Fruit fly (Drosophila melanogaster): ENCODE measurements around the gene Pdss2.

Gene Pdss2

dm6 chr3L:21027657-21028255 lies at the start of gene Pdss2:
TSS of gene Pdss2 (plus strand) at chr3L:21027915.
- TF ChIP-seq Jarid2 (GFP tag; optimal IDR thresholded peaks at IDR 0.05) (no peak), her (GFP tag; optimal IDR thresholded peaks at IDR 0.05) (peak; percentile 52), Bdp1 (GFP tag; optimal IDR thresholded peaks at IDR 0.05) (peak; percentile 41), CG7357 (GFP tag; IDR thresholded peaks at IDR 0.05) (peak; percentile 61; the same call in 1 of the 3 replicates), CG6813 (GFP tag; optimal IDR thresholded peaks at IDR 0.05) (no peak), wdn (GFP tag; IDR thresholded peaks at IDR 0.05) (peak; percentile 63; the same call in 1 of the 2 replicates), ind (GFP tag; optimal IDR thresholded peaks at IDR 0.05) (peak; percentile 79), rib (GFP tag; IDR thresholded peaks at IDR 0.05) (peak; percentile 93), CG6854 (GFP tag; optimal IDR thresholded peaks at IDR 0.05) (no peak), Deaf1 (tag; optimal IDR thresholded peaks at IDR 0.05) (peak; percentile 31), sisA (GFP tag; IDR thresholded peaks at IDR 0.05) (peak; percentile 80), pum (GFP tag; optimal IDR thresholded peaks at IDR 0.05) (peak; percentile 66), salm (tag; optimal IDR thresholded peaks at IDR 0.05) (no peak), Mrtf (GFP tag; IDR thresholded peaks at IDR 0.05) (no peak; the same call in 2 of the 3 replicates), E2f2 (GFP tag; IDR thresholded peaks at IDR 0.05) (peak; percentile 57), Tbp (GFP tag; optimal IDR thresholded peaks at IDR 0.05) (no peak), eyg (GFP tag; optimal IDR thresholded peaks at IDR 0.05) (no peak), jing (GFP tag; optimal IDR thresholded peaks at IDR 0.05) (no peak), ci (GFP tag; IDR thresholded peaks at IDR 0.05) (peak; percentile 85), btn (GFP tag; optimal IDR thresholded peaks at IDR 0.05) (peak; percentile 25), Elba2 (GFP tag; optimal IDR thresholded peaks at IDR 0.05) (no peak), CG7928 (GFP tag; optimal IDR thresholded peaks at IDR 0.05) (peak; percentile 32), tna (GFP tag; IDR thresholded peaks at IDR 0.05; ENCODE audit: partially characterized antibody) (peak; percentile 35; the same call in 1 of the 2 replicates), Side (GFP tag; optimal IDR thresholded peaks at IDR 0.05) (peak; percentile 57), trem (tag; optimal IDR thresholded peaks at IDR 0.05) (peak; percentile 75), CG6689 (GFP tag; IDR thresholded peaks at IDR 0.05) (peak; percentile 70), HLHmδ (GFP tag; optimal IDR thresholded peaks at IDR 0.05) (peak; percentile 77), Med (GFP tag) (peak; percentile 95), ash1 (GFP tag; optimal IDR thresholded peaks at IDR 0.05) (peak; percentile 42), CG18476 (GFP tag; optimal IDR thresholded peaks at IDR 0.05) (peak; percentile 18), fd3F (GFP tag; optimal IDR thresholded peaks at IDR 0.05) (peak; percentile 61), CG8290 (GFP tag; optimal IDR thresholded peaks at IDR 0.05) (peak; percentile 52), CG8290 (tag; optimal IDR thresholded peaks at IDR 0.05) (peak in 1 of 2 experiments; percentile 80), en (GFP tag; optimal IDR thresholded peaks at IDR 0.05) (no peak), CG34422 (GFP tag; IDR thresholded peaks at IDR 0.05) (peak; percentile 87), grn (GFP tag; optimal IDR thresholded peaks at IDR 0.05) (no peak), cad (GFP tag; optimal IDR thresholded peaks at IDR 0.05) (no peak), CG17612 (GFP tag; IDR thresholded peaks at IDR 0.05) (peak; percentile 50; the same call in 1 of the 2 replicates), corto (GFP tag; optimal IDR thresholded peaks at IDR 0.05) (no peak), CG10274 (GFP tag; optimal IDR thresholded peaks at IDR 0.05) (peak; percentile 14), Gug (GFP tag; IDR thresholded peaks at IDR 0.05) (peak; percentile 84), Kr (GFP tag; optimal IDR thresholded peaks at IDR 0.05) (no peak), dysf (GFP tag; IDR thresholded peaks at IDR 0.05) (peak; percentile 78), cwo (GFP tag; optimal IDR thresholded peaks at IDR 0.05) (peak; percentile 32), E2f1 (GFP tag; IDR thresholded peaks at IDR 0.05) (peak; percentile 75), CG17802 (tag; optimal IDR thresholded peaks at IDR 0.05) (peak; percentile 42), CkIIα-i1 (GFP tag; IDR thresholded peaks at IDR 0.05) (no peak), CG10321 (GFP tag; IDR thresholded peaks at IDR 0.05) (no peak), CG4617 (GFP tag; optimal IDR thresholded peaks at IDR 0.05; ENCODE audit: borderline replicate concordance) (peak; percentile 3), Mes4 (GFP tag; optimal IDR thresholded peaks at IDR 0.05) (peak; percentile 66), CG1647 (GFP tag; optimal IDR thresholded peaks at IDR 0.05) (peak; percentile 67)
